Worm (Caenorhabditis elegans): ENCODE data around the gene F17A2.13.

- TF ChIP-seq ama-1 (optimal IDR thresholded peaks at IDR 0.05) (no peak), hnd-1 (tag; optimal IDR thresholded peaks at IDR 0.05) (no peak), flt-1 (GFP tag; IDR thresholded peaks at IDR 0.05) (no peak)
Measured at ce11 chrX:12288254-12288653, 33.2 kb upstream of the F17A2.13 start, which contains the start of gene C04B4.5.
